Worm (Caenorhabditis elegans) whole organism, L1 larva: ENCODE results near the gene F56D6.19.

ENCODE experiments used
- C16A3.4 ChIP-seq: fragments of 150-350 bp; optimal IDR thresholded peaks from 2 replicates; lab custom pipeline; 2014; ENCODE audit warnings: missing biosample characterization, missing genetic modification characterization
- aly-2 ChIP-seq: fragments of 150-350 bp; optimal IDR thresholded peaks from 2 replicates; lab custom pipeline; 2014; ENCODE audit warnings: missing biosample characterization, missing genetic modification characterization
- dpl-1 ChIP-seq, 3 experiments: fragments of 150-350 bp in 2 of 3; sonication (generic microtip) in 1 of 3; optimal IDR thresholded peaks; 2 replicates each; lab custom pipeline; 2014 to 2017; ENCODE audit warnings: missing biosample characterization in 3 of 3, missing genetic modification characterization in 3 of 3, missing genetic modification reagents in 3 of 3
- efl-1 ChIP-seq, 4 experiments: fragments of 150-350 bp; optimal IDR thresholded peaks in 3 of 4; peaks in 1 of 4; 1 replicate in 1 of 4; 2 replicates in 3 of 4; lab custom pipeline; 2014; ENCODE audit warnings: missing biosample characterization in 2 of 4, missing genetic modification characterization in 2 of 4, missing genetic modification reagents in 2 of 4
- nhr-237 ChIP-seq: fragments of 150-350 bp; optimal IDR thresholded peaks from 2 replicates; lab custom pipeline; 2014; ENCODE audit warnings: missing biosample characterization, missing genetic modification characterization
- sox-4 ChIP-seq: sonication (generic microtip); optimal IDR thresholded peaks from 2 replicates; lab custom pipeline; 2016; ENCODE audit warnings: missing genetic modification characterization, missing compliant biosample characterization

DNA sequence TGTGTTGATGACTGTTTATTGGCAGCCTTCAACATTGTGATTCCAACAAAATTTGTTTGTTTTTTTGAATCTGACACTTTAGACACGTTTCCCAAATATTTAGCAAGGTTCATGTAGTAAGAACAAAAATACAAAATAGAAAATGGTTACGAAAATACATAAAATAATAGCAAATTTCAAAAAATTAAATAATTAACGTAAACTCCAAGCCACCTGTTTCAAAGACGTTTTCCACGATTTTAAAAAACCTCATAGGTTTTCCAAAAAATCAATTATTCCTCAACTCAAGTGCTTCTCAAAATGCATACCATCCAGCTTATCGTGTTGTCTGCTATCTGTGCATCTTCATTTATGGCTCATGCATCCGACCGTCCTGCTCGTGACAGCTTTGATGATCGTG is 2.8 kb downstream of the F56D6.19 start, which contains the start of gene F56D6.14:
- TF ChIP-seq dpl-1 (GFP tag; optimal IDR thresholded peaks at IDR 0.05; lab: Kevin White, UChicago) (no peak), nhr-237 (tag; lab: Kevin White, UChicago) (no peak), sox-4 (no peak), C16A3.4 (tag; lab: Kevin White, UChicago) (no peak), aly-2 (no peak), efl-1 (optimal IDR thresholded peaks at IDR 0.05; lab: Kevin White, UChicago) (no peak), efl-1 (GFP tag; optimal IDR thresholded peaks at IDR 0.05 in 1 of 2; lab: Kevin White, UChicago) (no peak)
